Worm (Caenorhabditis elegans) whole organism, L1 larva: ENCODE data around the gene erfa-1.

Source experiments
- ceh-82 ChIP-seq, 3 experiments: fragments of 150-350 bp in 1 of 3; sonication (generic microtip) in 2 of 3; optimal IDR thresholded peaks; 2 replicates each; lab custom pipeline; 2014 to 2017; ENCODE audit warnings: missing biosample characterization in 3 of 3, missing genetic modification characterization in 3 of 3
- lin-39 ChIP-seq: fragments of 150-350 bp; optimal IDR thresholded peaks from 2 replicates; lab custom pipeline; 2014; ENCODE audit warnings: missing biosample characterization, missing genetic modification reagents, missing genetic modification characterization
- nhr-28 ChIP-seq: fragments of 150-350 bp; optimal IDR thresholded peaks from 2 replicates; lab custom pipeline; 2014; ENCODE audit warnings: missing biosample characterization, missing genetic modification characterization
- nhr-47 ChIP-seq: sonication (generic microtip); optimal IDR thresholded peaks from 2 replicates; lab custom pipeline; 2016; ENCODE audit warnings: mild to moderate bottlenecking, missing genetic modification characterization, moderate library complexity, missing compliant biosample characterization
- unc-30 ChIP-seq: sonication (generic microtip); optimal IDR thresholded peaks from 2 replicates; lab custom pipeline; 2017; ENCODE audit warnings: missing biosample characterization, missing genetic modification characterization

ce11 chrV:6464238-6464637 lies 30.3 kb downstream of the erfa-1 start:
- no peak for TF ChIP-seq ceh-82 (tag; optimal IDR thresholded peaks at IDR 0.05; lab: Kevin White, UChicago)
- TF ChIP-seq lin-39 (tag; lab: Kevin White, UChicago) = no peak
- no peak for TF ChIP-seq nhr-47
- TF ChIP-seq unc-30 (tag; lab: Kevin White, UChicago) = no peak
- TF ChIP-seq nhr-28 (tag; lab: Kevin White, UChicago) = no peak
